Worm (Caenorhabditis elegans): ENCODE data around the gene cyp-13A12.

Gene cyp-13A12

DNA sequence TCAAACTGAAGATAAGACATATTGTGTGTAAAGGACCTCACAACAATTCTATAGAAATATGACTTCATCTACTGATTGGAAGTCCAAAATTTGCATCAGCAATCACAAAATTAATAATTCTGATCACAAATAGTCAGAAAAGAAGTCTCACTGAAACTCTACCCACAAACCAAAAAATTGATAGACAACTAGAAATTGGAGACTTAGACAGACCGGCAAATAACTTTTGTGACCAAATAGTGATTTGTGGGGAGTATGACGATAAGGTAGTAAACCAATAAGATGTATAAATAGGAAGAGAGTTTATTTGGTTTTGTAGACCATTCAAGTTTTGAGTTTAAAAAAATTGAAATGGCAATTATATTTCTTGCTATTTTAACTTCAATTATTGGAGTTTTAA is at the start of gene cyp-13A12:
cyp-13A12 (plus strand) TSS at position 267 of the 400 bp plus-strand sequence.
- TF ChIP-seq nhr-102 (tag; optimal IDR thresholded peaks at IDR 0.05) (peak; percentile 95), ceh-20 (GFP tag; IDR thresholded peaks at IDR 0.05) (no peak), nhr-28 (tag; optimal IDR thresholded peaks at IDR 0.05) (peak; percentile 46), egl-43 (GFP tag; IDR thresholded peaks at IDR 0.05) (no peak), hlh-11 (tag; optimal IDR thresholded peaks at IDR 0.05) (no peak), skn-1 (tag; optimal IDR thresholded peaks at IDR 0.05) (no peak), daf-16 (GFP tag; optimal IDR thresholded peaks at IDR 0.05) (no peak), daf-16 (tag; optimal IDR thresholded peaks at IDR 0.05) (peak; percentile 52), pqm-1 (tag; optimal IDR thresholded peaks at IDR 0.05) (peak; percentile 49)

- TF ChIP-seq sdz-12 (GFP tag; optimal IDR thresholded peaks at IDR 0.05) = no peak
- no peak for TF ChIP-seq nhr-77 (tag; optimal IDR thresholded peaks at IDR 0.05)
- no peak for TF ChIP-seq zip-11 (GFP tag; IDR thresholded peaks at IDR 0.05)
- TF ChIP-seq pha-4 (GFP tag; IDR thresholded peaks at IDR 0.05) = peak; percentile 64; the same call in 1 of the 2 replicates
- no peak for TF ChIP-seq pha-4 (tag; optimal IDR thresholded peaks at IDR 0.05)
- TF ChIP-seq spr-1 (tag; optimal IDR thresholded peaks at IDR 0.05) = peak; percentile 25
- no peak for TF ChIP-seq snpc-4 (tag; optimal IDR thresholded peaks at IDR 0.05)
- TF ChIP-seq F49E8.2 (tag; optimal IDR thresholded peaks at IDR 0.05; ENCODE audit: borderline replicate concordance) = peak; percentile 63
- no peak for TF ChIP-seq dmd-6 (GFP tag; IDR thresholded peaks at IDR 0.05)
- TF ChIP-seq lsy-2 (tag; optimal IDR thresholded peaks at IDR 0.05) = peak in 1 of 2 experiments; percentile 20
- no peak for TF ChIP-seq unc-62 (GFP tag; optimal IDR thresholded peaks at IDR 0.05 in 1 of 2)
- TF ChIP-seq unc-62 (tag; optimal IDR thresholded peaks at IDR 0.05) = no peak
- TF ChIP-seq ceh-44 (GFP tag; IDR thresholded peaks at IDR 0.05) = no peak
- no peak for TF ChIP-seq nhr-28 (tag; optimal IDR thresholded peaks at IDR 0.05)
- no peak for TF ChIP-seq unc-130 (GFP tag; optimal IDR thresholded peaks at IDR 0.05)
- TF ChIP-seq mdt-29 (GFP tag; IDR thresholded peaks at IDR 0.05) = 0 out of 2 replicates have a peak, but pooled peaks have one; percentile 20
- 0 out of 2 replicates have a peak, but pooled peaks have one; percentile 24 for TF ChIP-seq madf-9 (GFP tag; conservative IDR thresholded peaks at IDR 0.05)
- peak; percentile 70 for TF ChIP-seq lin-38 (GFP tag; IDR thresholded peaks at IDR 0.05)
- no peak for TF ChIP-seq tag-97 (GFP tag; IDR thresholded peaks at IDR 0.05)
- TF ChIP-seq Y48G9A.11 (GFP tag; IDR thresholded peaks at IDR 0.05) = peak; percentile 66
- no peak for TF ChIP-seq nhr-237 (tag; optimal IDR thresholded peaks at IDR 0.05)
- no peak; the same call in 1 of the 2 replicates for TF ChIP-seq arid-1 (GFP tag; conservative IDR thresholded peaks at IDR 0.05)
- TF ChIP-seq lin-13 (GFP tag; optimal IDR thresholded peaks at IDR 0.05) = no peak
- 0 out of 2 replicates have a peak, but pooled peaks have one; percentile 57 for TF ChIP-seq D1046.2 (GFP tag; IDR thresholded peaks at IDR 0.05)
- no peak for TF ChIP-seq mep-1 (tag; optimal IDR thresholded peaks at IDR 0.05)
- TF ChIP-seq T26A8.4 (GFP tag; IDR thresholded peaks at IDR 0.05) = 0 out of 2 replicates have a peak, but pooled peaks have one; percentile 40
- 0 out of 2 replicates have a peak, but pooled peaks have one; percentile 43 for TF ChIP-seq Y105C5A.15 (GFP tag; IDR thresholded peaks at IDR 0.05)
These were observed 46.8 kb upstream of the cyp-13A12 start, which contains the start of gene ZK1010.2 for ce11 chrIII:12977559-12977958. Gene ZK1010.2 (minus strand): TSS chrIII:12977862.

- TF ChIP-seq F49E8.2 (tag; optimal IDR thresholded peaks at IDR 0.05; ENCODE audit: borderline replicate concordance) (peak; percentile 76), daf-16 (GFP tag; optimal IDR thresholded peaks at IDR 0.05) (no peak), daf-16 (tag; optimal IDR thresholded peaks at IDR 0.05) (no peak), spr-3 (GFP tag; optimal IDR thresholded peaks at IDR 0.05) (peak; percentile 39), hif-1 (tag; optimal IDR thresholded peaks at IDR 0.05) (peak in 1 of 2 experiments; percentile 64), unc-130 (GFP tag; optimal IDR thresholded peaks at IDR 0.05) (peak; percentile 43), R02D3.7 (tag; optimal IDR thresholded peaks at IDR 0.05) (peak; percentile 96), zfp-2 (tag; optimal IDR thresholded peaks at IDR 0.05) (peak; percentile 43), ztf-7 (tag; optimal IDR thresholded peaks at IDR 0.05) (peak; percentile 79), nhr-77 (tag; optimal IDR thresholded peaks at IDR 0.05) (peak; percentile 59), zfp-3 (GFP tag; conservative IDR thresholded peaks at IDR 0.05) (0 out of 2 replicates have a peak, but pooled peaks have one; percentile 21), nhr-6 (tag; optimal IDR thresholded peaks at IDR 0.05) (peak; percentile 53), ctbp-1 (GFP tag; IDR thresholded peaks at IDR 0.05) (peak; percentile 74), mdl-1 (tag; optimal IDR thresholded peaks at IDR 0.05) (peak in 1 of 2 experiments; percentile 32), set-16 (GFP tag; IDR thresholded peaks at IDR 0.05) (0 out of 2 replicates have a peak, but pooled peaks have one; percentile 8), ZK546.5 (tag; optimal IDR thresholded peaks at IDR 0.05) (peak in 1 of 2 experiments; percentile 19), lin-1 (GFP tag; IDR thresholded peaks at IDR 0.05) (0 out of 2 replicates have a peak, but pooled peaks have one; percentile 44), hlh-11 (tag; optimal IDR thresholded peaks at IDR 0.05) (peak; percentile 77)
These were observed 45.7 kb upstream of the cyp-13A12 start, which contains the start of the genes ubq-2 and frg-1 for ce11 chrIII:12978473-12979174. Gene ubq-2 (minus strand): TSS chrIII:12978523. Gene frg-1 (plus strand): TSS chrIII:12979162.

Data from whole organism, L4 larva.